Worm (Caenorhabditis elegans): Measurements from ENCODE around the gene ZK637.4.
A peak's percentile ranks its signal among the peaks of the same experiment; 100 is the strongest.

The ZK637.4 gene

DNA sequence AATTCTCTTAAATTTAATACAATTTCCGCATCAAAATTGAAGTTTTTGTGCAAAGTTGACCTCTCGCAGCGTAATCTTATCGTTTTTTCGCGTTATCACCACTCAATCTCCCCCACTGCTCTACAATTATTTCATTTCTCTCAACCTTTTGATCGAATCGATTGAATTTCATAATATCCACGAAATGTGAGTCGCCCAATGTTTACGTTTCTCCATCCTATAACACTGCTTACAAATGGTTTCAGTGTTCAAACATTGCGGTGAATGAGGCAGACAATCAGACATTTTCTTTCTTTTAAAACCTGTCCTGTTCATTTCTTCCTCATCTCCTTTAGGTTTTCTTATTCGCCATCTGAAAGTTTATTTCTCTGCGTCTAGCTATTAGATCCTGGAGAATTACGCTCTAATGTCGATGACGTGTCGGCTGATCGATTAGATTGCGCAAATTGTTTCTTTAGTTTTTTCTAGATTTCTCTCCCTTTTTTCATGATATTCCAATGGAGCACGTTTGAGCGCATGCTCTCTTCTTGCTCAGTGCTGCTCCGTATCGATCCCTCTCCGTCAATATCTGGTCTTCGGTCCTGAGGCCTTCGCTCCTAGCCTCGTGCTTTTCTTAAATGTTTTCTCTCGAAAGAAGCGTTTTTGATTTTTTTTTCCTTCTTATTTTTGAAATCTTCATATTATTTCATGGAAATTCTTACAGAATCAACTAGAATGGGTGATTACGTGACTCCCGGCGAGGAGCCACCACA is 11.5 kb downstream of the ZK637.4 start, which contains the start of gene unc-32:
TSS of gene unc-32 (plus strand) at position 702 of the 752 bp plus-strand sequence.
- peak; percentile 52 for TF ChIP-seq lin-13 (GFP tag; optimal IDR thresholded peaks at IDR 0.05)
- TF ChIP-seq ztf-1 (GFP tag; conservative IDR thresholded peaks at IDR 0.05) = no peak
- no peak for TF ChIP-seq snpc-4 (tag; optimal IDR thresholded peaks at IDR 0.05)
- TF ChIP-seq nhr-237 (tag; optimal IDR thresholded peaks at IDR 0.05) = no peak
- no peak for TF ChIP-seq blmp-1 (tag; optimal IDR thresholded peaks at IDR 0.05; ENCODE audit: insufficient read depth)
- TF ChIP-seq zag-1 (tag; optimal IDR thresholded peaks at IDR 0.05) = peak; percentile 83
- TF ChIP-seq mdl-1 (tag; optimal IDR thresholded peaks at IDR 0.05) = peak in 1 of 2 experiments; percentile 69
- TF ChIP-seq nhr-10 (tag; optimal IDR thresholded peaks at IDR 0.05) = no peak
- TF ChIP-seq sma-3 (GFP tag; optimal IDR thresholded peaks at IDR 0.05) = no peak
- no peak for TF ChIP-seq F13H6.1 (tag; optimal IDR thresholded peaks at IDR 0.05)
- no peak for TF ChIP-seq elt-3 (tag; optimal IDR thresholded peaks at IDR 0.05)
- TF ChIP-seq elt-1 (tag; optimal IDR thresholded peaks at IDR 0.05) = no peak
- peak; percentile 62 for TF ChIP-seq nhr-129 (tag; optimal IDR thresholded peaks at IDR 0.05)
- peak; percentile 70 for TF ChIP-seq unc-55 (GFP tag; optimal IDR thresholded peaks at IDR 0.05)
- no peak for TF ChIP-seq ztf-11 (tag; optimal IDR thresholded peaks at IDR 0.05)
- TF ChIP-seq nhr-21 (tag; optimal IDR thresholded peaks at IDR 0.05) = no peak
- TF ChIP-seq unc-62 (GFP tag; optimal IDR thresholded peaks at IDR 0.05) = no peak
- TF ChIP-seq C34F6.9 (tag; optimal IDR thresholded peaks at IDR 0.05) = peak; percentile 89
- no peak for TF ChIP-seq nhr-25 (tag; optimal IDR thresholded peaks at IDR 0.05)
- no peak for TF ChIP-seq nhr-23 (tag; optimal IDR thresholded peaks at IDR 0.05)
- TF ChIP-seq alr-1 (tag; optimal IDR thresholded peaks at IDR 0.05) = no peak
- no peak for TF ChIP-seq mab-5 (tag; optimal IDR thresholded peaks at IDR 0.05)
- no peak for TF ChIP-seq ztf-4 (tag; optimal IDR thresholded peaks at IDR 0.05)
- TF ChIP-seq skn-1 (tag; optimal IDR thresholded peaks at IDR 0.05) = no peak
- TF ChIP-seq ZK546.5 (tag; optimal IDR thresholded peaks at IDR 0.05) = no peak
- TF ChIP-seq Y55F3AM.14 (GFP tag; optimal IDR thresholded peaks at IDR 0.05) = no peak
- TF ChIP-seq nhr-12 (tag; optimal IDR thresholded peaks at IDR 0.05) = no peak
- TF ChIP-seq dmd-4 (tag; optimal IDR thresholded peaks at IDR 0.05) = no peak
- TF ChIP-seq R02D3.7 (tag; optimal IDR thresholded peaks at IDR 0.05) = no peak
- peak; percentile 16 for TF ChIP-seq sma-9 (GFP tag; optimal IDR thresholded peaks at IDR 0.05)
- no peak for TF ChIP-seq sma-9 (tag; optimal IDR thresholded peaks at IDR 0.05)
- peak; percentile 66 for TF ChIP-seq lin-11 (tag; optimal IDR thresholded peaks at IDR 0.05)
- TF ChIP-seq mbf-1 (tag; optimal IDR thresholded peaks at IDR 0.05) = no peak
- TF ChIP-seq crh-2 (tag; optimal IDR thresholded peaks at IDR 0.05) = peak; percentile 94
- no peak for TF ChIP-seq ceh-16 (tag; optimal IDR thresholded peaks at IDR 0.05)
- peak; percentile 29 for TF ChIP-seq egl-27 (tag; optimal IDR thresholded peaks at IDR 0.05)
- no peak for TF ChIP-seq ama-1 (optimal IDR thresholded peaks at IDR 0.05)
- TF ChIP-seq nhr-6 (tag; optimal IDR thresholded peaks at IDR 0.05) = no peak
- no peak for TF ChIP-seq nhr-11 (tag; optimal IDR thresholded peaks at IDR 0.05)
- no peak for TF ChIP-seq gmeb-1 (tag; optimal IDR thresholded peaks at IDR 0.05)
- TF ChIP-seq lin-39 (tag; optimal IDR thresholded peaks at IDR 0.05) = no peak
- no peak for TF ChIP-seq ceh-82 (tag; optimal IDR thresholded peaks at IDR 0.05)
- TF ChIP-seq aly-2 (tag; optimal IDR thresholded peaks at IDR 0.05) = no peak
- no peak for TF ChIP-seq unc-39 (tag; optimal IDR thresholded peaks at IDR 0.05)
- no peak for TF ChIP-seq sem-4 (tag; optimal IDR thresholded peaks at IDR 0.05)
- TF ChIP-seq peb-1 (tag; optimal IDR thresholded peaks at IDR 0.05) = no peak
- no peak for TF ChIP-seq nhr-77 (tag; optimal IDR thresholded peaks at IDR 0.05)
- peak; percentile 6 for TF ChIP-seq fos-1 (tag; optimal IDR thresholded peaks at IDR 0.05)
- TF ChIP-seq lsy-2 (tag; optimal IDR thresholded peaks at IDR 0.05) = peak; percentile 34 to 83
